Fruit fly (Drosophila melanogaster): ENCODE data around the gene CG12011.

The CG12011 gene

DNA sequence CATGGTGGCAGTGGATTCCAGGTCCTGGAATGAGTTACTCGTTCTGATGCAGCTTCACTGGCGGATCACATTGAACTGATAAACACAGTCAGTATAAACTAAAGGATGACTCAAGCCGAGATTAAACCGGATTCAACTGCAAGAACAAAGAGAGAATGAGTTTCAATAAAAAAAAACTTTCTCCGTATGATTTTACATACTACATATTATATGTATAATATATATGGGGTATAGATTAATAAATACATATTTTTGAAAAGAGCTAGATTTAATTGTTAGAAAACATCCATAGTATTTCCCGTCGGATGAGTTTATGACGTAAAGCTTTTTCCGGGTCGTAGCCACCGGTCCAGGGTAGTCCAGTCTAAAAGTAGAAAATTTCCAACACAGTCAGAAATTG is 29.7 kb downstream of the CG12011 start, which contains the start of gene CG12035:
CG12035 (plus strand) TSS at position 301 of the 400 bp plus-strand sequence.
- TF ChIP-seq CG17801 (GFP tag; optimal IDR thresholded peaks at IDR 0.05; ENCODE audit: partially characterized antibody) = no peak

- no peak for TF ChIP-seq CG17801 (GFP tag; optimal IDR thresholded peaks at IDR 0.05; ENCODE audit: partially characterized antibody)
Measured at dm6 chr3L:1726747-1727146, 32.3 kb downstream of the CG12011 start.

DNA sequence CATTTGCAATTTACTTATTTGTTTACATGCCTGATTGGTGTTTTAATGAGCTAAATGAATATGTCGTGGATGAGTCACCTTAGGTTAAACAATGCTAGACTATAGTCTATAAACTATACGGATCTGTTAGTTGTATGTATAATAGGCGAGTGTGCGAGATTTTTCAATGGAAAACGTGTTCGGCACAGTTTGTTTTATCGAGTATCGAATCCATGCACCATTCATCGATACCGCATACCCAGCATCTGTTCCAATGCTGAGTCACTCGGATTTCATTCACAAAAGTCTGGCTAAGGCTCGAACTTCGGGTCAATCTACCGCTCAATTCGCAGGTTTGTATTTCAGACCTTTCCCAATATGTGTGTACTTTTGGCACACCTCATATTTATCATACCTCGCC is 33.0 kb downstream of the CG12011 start:
- no peak for TF ChIP-seq CG17801 (GFP tag; optimal IDR thresholded peaks at IDR 0.05; ENCODE audit: partially characterized antibody)

dm6 chr3L:1729380-1730159 is 35.2 kb downstream of the CG12011 start:
- no peak for TF ChIP-seq CG17801 (GFP tag; optimal IDR thresholded peaks at IDR 0.05; ENCODE audit: partially characterized antibody)

DNA sequence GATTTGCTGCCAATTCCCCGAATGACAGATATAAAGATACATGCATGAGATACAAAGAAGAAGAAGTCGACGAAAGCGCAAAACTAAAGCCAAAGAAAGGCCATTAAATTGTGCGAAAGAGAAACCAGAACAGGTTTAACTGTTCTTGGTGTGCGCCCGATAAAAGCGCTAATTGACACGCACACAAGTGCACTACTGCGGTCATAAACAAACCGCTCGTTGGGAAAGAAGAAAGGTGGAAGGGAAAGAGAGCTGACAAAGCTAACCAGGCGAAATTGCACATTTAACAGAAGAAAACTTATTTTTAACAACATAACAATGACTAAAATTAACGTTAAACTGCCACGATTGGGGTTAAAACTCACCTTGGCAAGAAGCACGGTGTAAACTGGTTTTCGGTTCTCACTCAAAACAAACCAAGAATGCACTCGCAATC is 35.8 kb downstream of the CG12011 start:
- no peak for TF ChIP-seq CG17801 (GFP tag; optimal IDR thresholded peaks at IDR 0.05; ENCODE audit: partially characterized antibody)

- peak; percentile 45 for TF ChIP-seq CG17801 (GFP tag; optimal IDR thresholded peaks at IDR 0.05; ENCODE audit: partially characterized antibody)
Measured at dm6 chr3L:1730873-1731272, 36.5 kb downstream of the CG12011 start, which contains the start of gene drpr. drpr (minus strand) TSS chr3L:1731107.

DNA sequence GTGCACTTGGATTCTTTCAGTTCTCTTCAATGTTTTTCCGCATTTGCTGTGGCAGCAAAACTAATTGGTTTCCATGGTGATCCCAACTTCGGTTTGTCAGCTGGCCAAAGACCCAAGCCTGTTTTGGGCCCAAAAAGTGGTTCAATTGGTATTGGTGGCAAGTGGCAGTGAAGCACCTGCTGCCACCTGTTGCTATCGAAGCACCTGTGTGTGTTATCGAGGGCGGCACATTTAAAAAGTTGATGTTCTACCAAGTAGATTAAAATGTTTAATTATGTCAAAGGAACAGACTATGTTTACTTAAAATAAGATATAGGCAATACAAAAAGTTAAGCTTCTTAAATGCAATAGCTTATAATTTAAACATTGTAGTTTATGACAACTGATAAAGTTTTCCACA is 41.2 kb downstream of the CG12011 start, which contains the start of gene Oseg4:
Oseg4 (minus strand) TSS at position 165 of the 400 bp plus-strand sequence.
- no peak for TF ChIP-seq CG17801 (GFP tag; optimal IDR thresholded peaks at IDR 0.05; ENCODE audit: partially characterized antibody)

- TF ChIP-seq CG17801 (GFP tag; optimal IDR thresholded peaks at IDR 0.05; ENCODE audit: partially characterized antibody) = no peak
Measured at dm6 chr3L:1737898-1738322, 43.5 kb downstream of the CG12011 start, which contains the start of gene PIG-Wb. PIG-Wb (minus strand) TSS chr3L:1738106.

DNA sequence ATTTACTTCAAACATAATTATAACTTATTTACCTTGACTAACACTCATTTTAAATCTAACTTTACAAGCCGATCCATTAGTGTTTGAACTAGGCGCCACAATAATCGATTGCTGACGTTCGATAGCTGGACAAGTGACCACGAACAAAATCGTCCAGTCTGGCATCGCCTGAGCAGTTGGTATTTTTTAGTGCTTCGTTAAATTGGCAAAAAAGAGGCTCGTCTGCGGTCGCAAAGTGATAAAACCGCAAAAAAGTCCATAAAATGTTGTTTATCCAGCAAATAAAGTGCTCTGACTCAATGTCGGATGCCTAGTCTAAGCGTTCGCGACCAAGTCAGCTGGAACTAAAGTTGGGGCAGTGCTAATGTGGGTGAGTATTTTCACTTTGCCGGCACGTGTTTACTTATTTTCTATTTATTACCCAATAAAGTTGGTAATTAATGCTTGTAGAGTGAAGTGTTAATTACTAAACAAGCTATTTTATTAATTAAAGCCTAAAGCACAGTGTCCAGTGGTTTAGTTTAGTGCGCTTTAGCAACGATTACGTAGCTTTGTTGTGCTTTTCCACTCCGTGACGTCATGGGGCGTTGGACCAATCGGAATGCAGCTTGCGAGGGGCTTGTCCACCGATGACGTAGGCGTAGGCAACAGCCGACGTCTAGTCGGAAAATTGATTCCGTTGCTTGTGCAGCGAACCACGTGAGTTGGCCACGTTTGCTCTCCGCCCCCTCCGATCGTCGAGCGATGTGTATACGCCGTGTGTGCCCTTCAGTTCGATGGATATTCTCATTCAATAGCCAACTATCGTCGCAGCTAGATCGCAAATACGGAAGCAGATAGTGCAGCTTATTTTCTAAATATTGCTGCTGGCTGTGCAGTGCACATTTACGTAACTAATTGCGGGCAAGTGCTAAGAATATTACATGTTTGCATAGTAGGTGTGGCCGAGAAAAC is 44.2 kb downstream of the CG12011 start, which contains the start of gene Gk2:
Gk2 (plus strand) TSS at position 33 of the 954 bp plus-strand sequence.
- TF ChIP-seq CG17801 (GFP tag; optimal IDR thresholded peaks at IDR 0.05; ENCODE audit: partially characterized antibody) = no peak

- peak; percentile 3 for TF ChIP-seq CG17801 (GFP tag; optimal IDR thresholded peaks at IDR 0.05; ENCODE audit: partially characterized antibody)
Measured at dm6 chr3L:1739522-1740128, 45.2 kb downstream of the CG12011 start.

- TF ChIP-seq CG17801 (GFP tag; optimal IDR thresholded peaks at IDR 0.05; ENCODE audit: partially characterized antibody) = no peak
Measured at dm6 chr3L:1740129-1740975, 45.9 kb downstream of the CG12011 start.

- no peak for TF ChIP-seq CG17801 (GFP tag; optimal IDR thresholded peaks at IDR 0.05; ENCODE audit: partially characterized antibody)
Measured at dm6 chr3L:1741107-1741506, 46.7 kb downstream of the CG12011 start.

DNA sequence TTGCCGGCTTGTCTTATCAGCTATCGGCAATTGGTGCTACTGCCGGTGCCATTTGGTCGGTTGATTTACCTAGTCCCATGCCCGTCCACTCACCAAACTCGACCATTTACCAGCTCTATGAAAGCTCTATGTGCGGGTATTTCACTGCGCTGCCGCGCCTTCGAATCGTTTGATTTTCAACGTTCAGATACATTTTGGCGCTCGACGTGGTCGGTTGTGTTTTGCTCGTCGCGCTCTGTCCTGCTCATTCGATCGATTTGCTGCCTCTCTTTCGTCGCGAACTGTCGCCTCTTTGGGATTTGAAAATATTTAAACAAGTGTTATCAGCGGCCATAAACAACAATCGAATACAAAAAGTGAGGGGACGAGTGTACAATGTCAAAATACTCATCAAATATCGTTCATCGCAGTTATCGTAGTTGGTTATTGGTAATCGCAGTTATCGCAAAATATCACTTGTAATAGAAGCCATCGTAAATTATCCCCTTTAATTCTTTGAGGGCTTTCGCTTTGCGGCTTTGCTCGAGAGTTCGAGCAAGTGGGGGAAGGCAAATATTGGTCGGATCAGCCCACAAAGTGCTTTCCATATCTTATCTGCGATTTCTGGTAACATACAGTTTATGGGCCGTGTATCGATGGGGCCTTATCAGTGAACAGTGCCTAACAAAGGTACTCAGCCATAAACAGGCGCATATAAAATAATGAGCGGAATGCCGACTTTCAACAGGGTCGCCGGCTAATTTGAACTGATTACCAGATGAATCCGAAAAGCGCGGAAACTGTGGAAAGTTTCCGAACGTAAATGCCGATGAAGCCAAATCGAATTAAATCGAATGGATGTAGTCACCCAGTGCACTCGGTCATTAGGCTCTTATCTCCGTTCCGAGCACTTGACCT is 47.5 kb downstream of the CG12011 start:
- TF ChIP-seq CG17801 (GFP tag; optimal IDR thresholded peaks at IDR 0.05; ENCODE audit: partially characterized antibody) = no peak
